Worm (Caenorhabditis elegans) whole organism, L3 larva: ENCODE data around the gene mccc-2.

ENCODE experiments used
- ama-1 ChIP-seq: fragments of 150-350 bp; optimal IDR thresholded peaks from 2 replicates; lab custom pipeline; 2018
- ceh-28 ChIP-seq: fragments of 150-350 bp; optimal IDR thresholded peaks from 2 replicates; lab custom pipeline; 2014; ENCODE audit warnings: missing biosample characterization, missing genetic modification reagents, missing genetic modification characterization
- daf-12 ChIP-seq: fragments of 150-350 bp; optimal IDR thresholded peaks from 2 replicates; lab custom pipeline; 2014; ENCODE audit warnings: missing biosample characterization, missing genetic modification reagents, missing genetic modification characterization
- fkh-10 ChIP-seq: sonication (generic microtip); optimal IDR thresholded peaks from 2 replicates; lab custom pipeline; 2017; ENCODE audit warnings: missing biosample characterization, missing genetic modification reagents, missing genetic modification characterization
- fkh-2 ChIP-seq: fragments of 150-350 bp; optimal IDR thresholded peaks from 2 replicates; lab custom pipeline; 2014; ENCODE audit warnings: missing biosample characterization, missing genetic modification reagents, missing genetic modification characterization
- fos-1 ChIP-seq: fragments of 150-350 bp; optimal IDR thresholded peaks from 2 replicates; lab custom pipeline; 2014; ENCODE audit warnings: missing biosample characterization, missing genetic modification characterization
- nhr-11 ChIP-seq: fragments of 150-350 bp; optimal IDR thresholded peaks from 2 replicates; lab custom pipeline; 2014; ENCODE audit warnings: missing biosample characterization, missing genetic modification characterization
- nhr-23 ChIP-seq: fragments of 150-350 bp; optimal IDR thresholded peaks from 2 replicates; lab custom pipeline; 2014; ENCODE audit warnings: missing biosample characterization, missing genetic modification reagents, missing genetic modification characterization
- nhr-43 ChIP-seq: sonication (generic microtip); optimal IDR thresholded peaks from 2 replicates; lab custom pipeline; 2016; ENCODE audit warnings: mild to moderate bottlenecking, missing genetic modification characterization, missing compliant biosample characterization; ENCODE audit not compliant: poor library complexity, severe bottlenecking
- snpc-4 ChIP-seq: fragments of 150-350 bp; optimal IDR thresholded peaks from 2 replicates; lab custom pipeline; 2014; ENCODE audit warnings: missing biosample characterization, missing genetic modification characterization
- unc-39 ChIP-seq: sonication (generic microtip); optimal IDR thresholded peaks from 4 replicates; lab custom pipeline; 2017; ENCODE audit warnings: missing biosample characterization, missing genetic modification characterization
- unc-62 ChIP-seq: fragments of 150-350 bp; sonication (generic microtip); optimal IDR thresholded peaks from 4 replicates; lab custom pipeline; 2014; ENCODE audit warnings: missing biosample characterization, missing genetic modification reagents, missing genetic modification characterization

DNA sequence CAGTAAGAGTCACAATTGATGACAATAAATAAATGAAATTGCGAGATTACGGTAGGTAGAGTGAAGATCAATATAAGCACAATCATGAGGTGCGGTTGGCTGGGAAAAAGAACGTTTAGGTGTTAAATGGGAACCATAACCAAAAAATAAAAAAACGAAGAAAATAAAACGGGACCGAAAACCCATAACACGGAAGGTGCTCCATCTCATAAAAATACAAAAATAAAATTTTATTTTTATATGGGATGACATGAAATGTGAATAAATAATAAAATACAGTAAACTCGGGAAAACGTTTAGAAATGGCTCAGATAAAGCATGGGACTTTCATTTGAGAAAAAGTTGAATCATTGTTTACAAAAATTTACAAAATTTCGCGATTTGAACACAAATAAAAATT, 13.6 kb downstream of the mccc-2 start, which contains the start of gene F02A9.7:
- TF ChIP-seq snpc-4 (tag; lab: Kevin White, UChicago) (no peak), fos-1 (tag; lab: Kevin White, UChicago) (no peak), nhr-11 (tag; lab: Kevin White, UChicago) (no peak), fkh-2 (tag; lab: Kevin White, UChicago) (no peak), unc-39 (tag; lab: Kevin White, UChicago) (no peak), fkh-10 (GFP tag; lab: Kevin White, UChicago) (no peak), ceh-28 (tag; lab: Kevin White, UChicago) (no peak), nhr-23 (tag; lab: Kevin White, UChicago) (no peak), ama-1 (lab: Kevin White, UChicago) (no peak), nhr-43 (no peak), daf-12 (no peak), unc-62 (no peak)
